Worm (Caenorhabditis elegans): ENCODE results near the gene fbxc-22.

Gene fbxc-22

DNA sequence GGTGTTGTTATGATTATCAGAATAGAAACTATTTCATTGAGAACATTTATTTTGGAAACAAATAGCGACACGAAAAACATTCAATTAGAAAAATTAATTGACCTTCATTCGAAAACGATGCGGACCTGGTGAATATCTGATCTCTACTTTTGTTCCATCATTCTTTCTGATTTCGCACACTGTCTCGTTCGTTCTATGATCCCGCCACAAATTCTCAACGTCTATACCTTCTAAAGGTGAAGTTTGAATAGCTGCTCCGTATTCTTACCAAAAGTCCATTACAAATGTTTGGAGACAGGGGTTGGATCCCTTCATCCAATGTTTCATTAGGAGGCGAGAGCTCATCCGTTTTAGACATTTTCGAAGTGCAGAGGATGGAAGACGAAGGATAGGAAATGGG lies 39.1 kb downstream of the fbxc-22 start, which contains the start of gene fbxb-16:
Gene fbxb-16, minus strand, starts transcription at position 101 of the 400 bp plus-strand sequence.
- TF ChIP-seq ceh-16 (tag; optimal IDR thresholded peaks at IDR 0.05) (no peak), C34F6.9 (tag; optimal IDR thresholded peaks at IDR 0.05) (no peak), nhr-10 (tag; optimal IDR thresholded peaks at IDR 0.05) (no peak), mab-5 (tag; optimal IDR thresholded peaks at IDR 0.05) (no peak), nhr-6 (tag; optimal IDR thresholded peaks at IDR 0.05) (no peak), nhr-25 (tag; optimal IDR thresholded peaks at IDR 0.05) (no peak), unc-39 (tag; optimal IDR thresholded peaks at IDR 0.05) (no peak), peb-1 (tag; optimal IDR thresholded peaks at IDR 0.05) (no peak), mdl-1 (tag; optimal IDR thresholded peaks at IDR 0.05) (no peak), nhr-23 (tag; optimal IDR thresholded peaks at IDR 0.05) (no peak), gmeb-1 (tag; optimal IDR thresholded peaks at IDR 0.05) (no peak), snpc-4 (tag; optimal IDR thresholded peaks at IDR 0.05) (no peak), ZK546.5 (tag; optimal IDR thresholded peaks at IDR 0.05) (no peak)

DNA sequence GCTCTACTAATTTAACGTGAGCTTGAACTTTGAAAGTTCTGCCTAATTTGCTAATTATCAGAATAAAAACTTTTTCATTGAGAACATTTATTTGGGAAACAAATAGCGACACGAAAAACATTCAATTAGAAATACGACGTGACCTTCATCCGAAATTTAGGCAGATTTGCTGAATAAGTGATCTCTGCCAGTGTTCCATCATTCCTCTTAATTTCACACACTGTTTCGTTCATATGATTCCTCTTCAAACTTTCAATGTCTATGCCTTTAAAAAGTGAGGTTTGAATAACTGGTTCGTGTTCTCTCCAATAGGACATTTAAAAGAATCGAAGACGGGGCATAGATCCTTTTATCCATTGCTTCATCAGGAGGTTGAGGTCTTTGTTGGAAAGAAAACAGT lies 40.4 kb downstream of the fbxc-22 start, which contains the start of gene fbxb-20:
Gene fbxb-20, minus strand, starts transcription at position 101 of the 400 bp plus-strand sequence.
- TF ChIP-seq dmd-4 (tag; optimal IDR thresholded peaks at IDR 0.05): no peak
- TF ChIP-seq nhr-12 (tag; optimal IDR thresholded peaks at IDR 0.05): no peak
- TF ChIP-seq mdl-1 (tag; optimal IDR thresholded peaks at IDR 0.05): no peak
- no peak for TF ChIP-seq blmp-1 (tag; optimal IDR thresholded peaks at IDR 0.05; ENCODE audit: insufficient read depth)
- no peak for TF ChIP-seq unc-55 (GFP tag; optimal IDR thresholded peaks at IDR 0.05)
- TF ChIP-seq crh-2 (tag; optimal IDR thresholded peaks at IDR 0.05): no peak
- no peak for TF ChIP-seq elt-1 (tag; optimal IDR thresholded peaks at IDR 0.05)
- no peak for TF ChIP-seq ZK546.5 (tag; optimal IDR thresholded peaks at IDR 0.05)
- no peak for TF ChIP-seq gmeb-1 (tag; optimal IDR thresholded peaks at IDR 0.05)
- no peak for TF ChIP-seq aly-2 (tag; optimal IDR thresholded peaks at IDR 0.05)

DNA sequence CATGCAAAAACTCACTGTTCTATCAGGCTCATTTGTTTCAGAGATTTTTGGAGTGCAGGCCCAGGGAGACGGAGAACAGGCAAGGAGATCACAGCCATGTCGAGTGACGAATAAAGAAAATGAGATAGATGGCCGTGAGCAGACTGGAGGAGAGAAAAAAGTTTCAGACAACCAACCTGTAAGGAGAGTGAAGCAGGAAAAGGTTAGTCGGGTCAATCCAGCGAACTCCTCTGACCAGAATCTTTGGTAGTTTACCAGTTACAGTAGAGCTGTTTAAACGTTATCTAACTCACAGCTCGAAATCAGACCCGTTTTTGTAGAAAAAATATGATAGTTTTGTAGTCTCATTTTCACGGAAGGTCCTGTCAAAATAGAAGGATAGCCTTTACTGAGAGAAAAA lies 42.1 kb downstream of the fbxc-22 start, which contains the start of gene fbxb-21:
Gene fbxb-21, minus strand, starts transcription at position 101 of the 400 bp plus-strand sequence.
- TF ChIP-seq nhr-23 (tag; optimal IDR thresholded peaks at IDR 0.05) (no peak), peb-1 (tag; optimal IDR thresholded peaks at IDR 0.05) (no peak), crh-2 (tag; optimal IDR thresholded peaks at IDR 0.05) (no peak), aly-2 (tag; optimal IDR thresholded peaks at IDR 0.05) (no peak)

DNA sequence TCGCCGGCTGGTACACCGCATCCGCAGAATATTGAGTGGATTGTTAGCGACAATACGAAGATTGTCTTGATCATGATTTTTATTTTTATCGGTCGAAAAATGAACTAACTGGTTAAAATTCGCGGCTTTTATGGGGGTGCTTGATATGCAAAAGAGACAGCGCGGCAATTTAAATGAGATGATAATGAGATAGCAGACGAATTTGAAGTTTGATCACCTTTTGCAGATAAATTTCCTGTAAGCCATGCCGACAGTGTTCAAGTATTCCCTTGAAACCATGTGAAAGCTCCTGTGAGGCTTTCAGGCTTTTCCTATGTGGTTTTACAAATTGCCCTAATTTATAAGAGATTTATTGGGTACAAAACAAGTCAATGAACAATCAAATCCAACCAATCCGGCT lies 44.7 kb downstream of the fbxc-22 start, which contains the start of gene ZC204.17:
Gene ZC204.17, minus strand, starts transcription at position 101 of the 400 bp plus-strand sequence.
- TF ChIP-seq aly-2 (tag; optimal IDR thresholded peaks at IDR 0.05) (no peak), nhr-10 (tag; optimal IDR thresholded peaks at IDR 0.05) (no peak), alr-1 (tag; optimal IDR thresholded peaks at IDR 0.05) (no peak), R02D3.7 (tag; optimal IDR thresholded peaks at IDR 0.05) (no peak), nhr-21 (tag; optimal IDR thresholded peaks at IDR 0.05) (no peak), lin-11 (tag; optimal IDR thresholded peaks at IDR 0.05) (no peak), nhr-23 (tag; optimal IDR thresholded peaks at IDR 0.05) (no peak), nhr-11 (tag; optimal IDR thresholded peaks at IDR 0.05) (no peak), peb-1 (tag; optimal IDR thresholded peaks at IDR 0.05) (no peak), lsy-2 (tag; optimal IDR thresholded peaks at IDR 0.05) (no peak), unc-39 (tag; optimal IDR thresholded peaks at IDR 0.05) (no peak), ama-1 (optimal IDR thresholded peaks at IDR 0.05) (no peak), lin-13 (GFP tag; optimal IDR thresholded peaks at IDR 0.05) (no peak)

DNA sequence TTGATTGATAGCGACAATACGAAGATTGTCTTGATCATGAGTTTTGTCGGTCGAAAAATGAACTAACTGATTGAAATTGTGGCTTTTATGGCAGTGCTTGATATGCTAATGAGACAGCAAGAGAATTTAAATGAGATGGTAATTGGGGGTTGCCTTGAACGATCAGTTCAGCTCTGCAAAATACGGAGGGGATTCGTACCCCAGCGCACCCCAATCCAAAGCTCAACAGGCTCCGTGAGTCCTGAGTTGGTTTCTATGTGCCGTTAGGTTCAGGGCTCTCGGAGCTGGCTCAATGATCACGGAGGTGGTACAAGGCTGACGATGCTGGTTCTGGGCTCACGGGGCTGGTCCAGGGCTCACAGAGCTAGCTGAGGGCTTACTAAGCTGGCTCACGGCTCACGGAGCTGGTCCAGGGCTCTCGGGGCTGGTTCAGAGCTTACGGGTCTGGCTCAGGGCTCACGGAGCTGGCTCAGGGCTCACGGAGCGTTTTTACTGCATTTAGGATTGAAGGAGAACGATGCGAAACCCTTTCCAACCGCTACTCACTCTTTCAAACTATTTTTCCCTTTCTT lies 46.0 kb downstream of the fbxc-22 start, which contains the start of gene ZC204.6:
Gene ZC204.6, minus strand, starts transcription at position 51 of the 572 bp plus-strand sequence.
- TF ChIP-seq lsy-2 (tag; optimal IDR thresholded peaks at IDR 0.05) (no peak), blmp-1 (tag; optimal IDR thresholded peaks at IDR 0.05; ENCODE audit: insufficient read depth) (no peak), ztf-4 (tag; optimal IDR thresholded peaks at IDR 0.05) (no peak), gmeb-1 (tag; optimal IDR thresholded peaks at IDR 0.05) (no peak), zag-1 (tag; optimal IDR thresholded peaks at IDR 0.05) (no peak), ceh-82 (tag; optimal IDR thresholded peaks at IDR 0.05) (no peak)

DNA sequence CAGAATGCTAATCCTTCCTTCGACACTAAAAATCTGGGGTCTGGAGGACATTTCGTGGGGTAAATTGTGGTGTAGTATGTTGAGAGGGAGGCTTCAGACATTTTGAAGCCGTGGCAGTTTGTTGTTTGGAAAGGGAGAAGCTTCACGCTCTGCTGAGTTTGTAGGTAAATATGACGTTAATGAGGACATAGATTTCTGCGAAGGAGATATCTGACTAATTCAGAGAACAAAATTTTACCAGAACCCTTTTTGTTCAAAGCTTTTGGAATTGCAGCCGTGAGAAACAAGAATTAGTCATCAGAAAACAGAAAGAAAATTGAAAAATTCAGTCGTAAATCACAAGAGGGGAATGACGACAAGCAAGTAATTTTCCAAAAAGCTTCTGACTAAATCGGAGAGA lies 50.4 kb downstream of the fbxc-22 start, which contains the start of gene srh-72:
Gene srh-72, minus strand, starts transcription at position 101 of the 400 bp plus-strand sequence.
- TF ChIP-seq nhr-237 (tag; optimal IDR thresholded peaks at IDR 0.05) (no peak), nhr-23 (tag; optimal IDR thresholded peaks at IDR 0.05) (no peak), dmd-4 (tag; optimal IDR thresholded peaks at IDR 0.05) (no peak), ama-1 (optimal IDR thresholded peaks at IDR 0.05) (no peak), C34F6.9 (tag; optimal IDR thresholded peaks at IDR 0.05) (no peak), lin-13 (GFP tag; optimal IDR thresholded peaks at IDR 0.05) (no peak), ceh-16 (tag; optimal IDR thresholded peaks at IDR 0.05) (no peak), snpc-4 (tag; optimal IDR thresholded peaks at IDR 0.05) (no peak), zag-1 (tag; optimal IDR thresholded peaks at IDR 0.05) (no peak), aly-2 (tag; optimal IDR thresholded peaks at IDR 0.05) (no peak), elt-3 (tag; optimal IDR thresholded peaks at IDR 0.05) (no peak), sem-4 (tag; optimal IDR thresholded peaks at IDR 0.05) (no peak), lsy-2 (tag; optimal IDR thresholded peaks at IDR 0.05) (no peak), lin-39 (tag; optimal IDR thresholded peaks at IDR 0.05) (no peak), unc-55 (GFP tag; optimal IDR thresholded peaks at IDR 0.05) (no peak), Y55F3AM.14 (GFP tag; optimal IDR thresholded peaks at IDR 0.05) (no peak), F13H6.1 (tag; optimal IDR thresholded peaks at IDR 0.05) (no peak), sma-9 (GFP tag; optimal IDR thresholded peaks at IDR 0.05) (no peak), sma-9 (tag; optimal IDR thresholded peaks at IDR 0.05) (no peak), nhr-10 (tag; optimal IDR thresholded peaks at IDR 0.05) (no peak), sma-3 (GFP tag; optimal IDR thresholded peaks at IDR 0.05) (no peak)
